Fruit fly (Drosophila melanogaster): ENCODE results near the gene mtd.

mtd gene

DNA sequence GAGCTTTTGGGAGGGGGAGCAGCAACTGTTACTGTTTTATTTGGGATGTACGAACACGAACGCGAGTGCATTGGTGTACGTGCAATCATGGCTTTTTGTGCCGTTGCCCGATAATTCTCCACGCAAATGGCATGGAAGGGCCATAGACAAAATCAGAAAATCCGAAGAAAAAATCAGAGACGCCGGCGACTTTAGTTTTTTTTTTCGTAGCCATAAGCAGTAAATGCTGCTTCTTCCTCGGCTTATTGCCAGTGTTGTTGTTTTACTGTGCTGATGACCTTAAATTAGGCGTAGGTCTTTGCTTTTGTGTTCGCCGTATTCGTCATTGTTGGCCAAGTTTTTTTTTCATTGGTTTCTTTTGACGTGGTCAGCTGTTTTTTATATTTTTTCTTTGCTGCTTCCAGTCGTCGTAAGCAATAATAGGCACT, 28.0 kb downstream of the mtd start:
- TF ChIP-seq CG14655 (GFP tag; optimal IDR thresholded peaks at IDR 0.05) (no peak), Pif1B (GFP tag; optimal IDR thresholded peaks at IDR 0.05) (no peak), D1 (tag; optimal IDR thresholded peaks at IDR 0.05) (no peak), rn (GFP tag; IDR thresholded peaks at IDR 0.05) (no peak), fd96Ca (GFP tag; IDR thresholded peaks at IDR 0.05) (no peak), Ets98B (GFP tag; IDR thresholded peaks at IDR 0.05) (no peak), CG4496 (GFP tag; IDR thresholded peaks at IDR 0.05) (no peak), CG34367 (tag; optimal IDR thresholded peaks at IDR 0.05) (no peak), CG32121 (GFP tag; IDR thresholded peaks at IDR 0.05) (no peak), CG17806 (tag; optimal IDR thresholded peaks at IDR 0.05) (no peak), CG13204 (GFP tag; optimal IDR thresholded peaks at IDR 0.05) (no peak)

DNA sequence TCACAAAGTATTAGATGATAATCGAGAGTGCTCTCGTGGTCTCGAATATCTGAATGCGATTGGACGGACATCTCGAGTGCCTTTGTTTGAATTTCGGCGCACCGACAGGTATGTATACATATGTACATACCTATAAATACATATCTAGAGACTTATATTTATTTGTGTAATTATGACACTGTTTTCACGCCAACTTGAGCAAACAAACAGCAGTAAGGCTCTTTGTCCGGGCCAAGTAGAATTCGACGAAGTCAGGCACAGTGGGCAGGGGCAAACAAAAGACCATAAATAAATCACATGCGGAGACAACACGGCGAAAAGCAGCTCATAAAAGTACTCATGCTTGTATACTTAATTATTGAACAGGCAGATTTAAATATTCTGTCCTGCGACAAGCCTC, 29.6 kb downstream of the mtd start:
- peak; percentile 4 for TF ChIP-seq Snoo (tag; optimal IDR thresholded peaks at IDR 0.05)
- TF ChIP-seq CG10348 (GFP tag; IDR thresholded peaks at IDR 0.05): no peak
- no peak for TF ChIP-seq Pif1B (GFP tag; optimal IDR thresholded peaks at IDR 0.05)
- TF ChIP-seq Pif1A (GFP tag; optimal IDR thresholded peaks at IDR 0.05): peak; percentile 0

DNA sequence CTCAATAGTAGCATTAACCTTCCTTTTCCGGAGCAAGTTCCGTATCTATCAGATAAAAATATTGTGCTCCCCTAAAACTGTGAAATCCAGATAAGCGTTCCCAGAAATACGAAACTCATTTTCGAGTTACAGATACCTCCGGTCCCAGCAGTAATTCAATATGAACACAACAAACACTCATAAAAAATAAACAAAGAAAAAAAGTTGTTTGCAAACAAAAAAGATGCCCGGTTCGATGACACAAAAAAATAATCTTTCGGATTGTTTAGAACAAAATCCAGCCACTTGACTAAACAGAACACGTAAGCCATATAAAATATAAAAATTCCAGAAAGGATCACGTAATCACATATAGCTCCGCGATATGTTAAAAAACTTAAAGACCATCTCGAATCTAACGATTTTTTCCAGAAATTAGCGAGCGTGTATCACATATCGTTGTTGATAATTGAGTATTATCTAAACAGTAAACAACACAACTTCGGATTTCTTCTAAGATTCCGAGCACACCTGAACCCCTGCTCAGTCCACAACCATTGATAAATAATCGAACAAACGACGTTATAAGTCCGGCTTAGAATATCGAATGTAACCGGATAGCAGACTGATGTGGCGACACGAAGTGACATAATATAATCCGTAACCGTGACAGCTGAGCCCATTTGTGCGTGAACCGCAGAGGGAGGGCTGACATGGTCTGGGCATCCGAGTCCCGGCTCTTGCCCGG, 31.0 kb downstream of the mtd start:
- no peak for TF ChIP-seq EcR (GFP tag; optimal IDR thresholded peaks at IDR 0.05)
- TF ChIP-seq CG8301 (tag; optimal IDR thresholded peaks at IDR 0.05): no peak
- TF ChIP-seq CG4496 (GFP tag; IDR thresholded peaks at IDR 0.05): no peak
- no peak for TF ChIP-seq CG13204 (GFP tag; optimal IDR thresholded peaks at IDR 0.05)
- no peak for TF ChIP-seq rn (GFP tag; IDR thresholded peaks at IDR 0.05)
- TF ChIP-seq Pif1B (GFP tag; optimal IDR thresholded peaks at IDR 0.05): no peak
- TF ChIP-seq CG10348 (GFP tag; IDR thresholded peaks at IDR 0.05): no peak

DNA sequence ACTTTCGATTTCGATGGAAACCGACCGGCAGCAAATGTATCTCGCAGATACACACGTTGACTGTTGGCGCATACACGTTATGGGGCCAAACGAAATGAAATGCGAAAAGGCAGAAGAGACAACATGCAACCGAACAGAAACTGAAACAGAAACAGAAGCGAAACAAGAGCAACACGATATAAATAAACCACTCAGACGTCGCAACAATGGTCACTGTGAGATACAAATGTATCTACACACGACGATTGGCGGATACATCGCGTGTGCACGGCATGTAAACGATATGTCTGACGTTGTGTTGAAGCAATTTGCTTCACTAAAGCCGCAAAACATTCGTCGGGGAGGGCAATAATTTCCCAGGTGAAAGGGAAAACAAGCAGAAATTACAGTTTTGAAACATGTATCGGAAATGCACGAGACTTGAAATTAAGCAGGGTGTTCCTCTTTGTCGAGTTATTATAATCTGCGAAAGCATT, 32.6 kb downstream of the mtd start:
- TF ChIP-seq rn (GFP tag; IDR thresholded peaks at IDR 0.05) (no peak), CG10348 (GFP tag; IDR thresholded peaks at IDR 0.05) (no peak), CG17806 (tag; optimal IDR thresholded peaks at IDR 0.05) (no peak), CG15710 (tag; optimal IDR thresholded peaks at IDR 0.05) (no peak), gl (tag; optimal IDR thresholded peaks at IDR 0.05) (no peak), D1 (tag; optimal IDR thresholded peaks at IDR 0.05) (no peak), CG14655 (GFP tag; optimal IDR thresholded peaks at IDR 0.05) (no peak), CG32121 (GFP tag; IDR thresholded peaks at IDR 0.05) (0 out of 2 replicates have a peak, but pooled peaks have one; percentile 8), CG13204 (GFP tag; optimal IDR thresholded peaks at IDR 0.05) (no peak), Ets98B (GFP tag; IDR thresholded peaks at IDR 0.05) (peak; percentile 23; the same call in 1 of the 2 replicates), CG12605 (GFP tag; IDR thresholded peaks at IDR 0.05) (no peak), fd96Ca (GFP tag; IDR thresholded peaks at IDR 0.05) (no peak), Snoo (tag; optimal IDR thresholded peaks at IDR 0.05) (no peak), EcR (GFP tag; optimal IDR thresholded peaks at IDR 0.05) (peak; percentile 42), CG4496 (GFP tag; IDR thresholded peaks at IDR 0.05) (0 out of 3 replicates have a peak, but pooled peaks have one; percentile 23), Pif1B (GFP tag; optimal IDR thresholded peaks at IDR 0.05) (no peak), CG9948 (tag; optimal IDR thresholded peaks at IDR 0.05) (no peak), Pif1A (GFP tag; optimal IDR thresholded peaks at IDR 0.05) (no peak), CG34367 (tag; optimal IDR thresholded peaks at IDR 0.05) (no peak), CG8301 (tag; optimal IDR thresholded peaks at IDR 0.05) (no peak), CG8159 (tag; optimal IDR thresholded peaks at IDR 0.05) (no peak)

DNA sequence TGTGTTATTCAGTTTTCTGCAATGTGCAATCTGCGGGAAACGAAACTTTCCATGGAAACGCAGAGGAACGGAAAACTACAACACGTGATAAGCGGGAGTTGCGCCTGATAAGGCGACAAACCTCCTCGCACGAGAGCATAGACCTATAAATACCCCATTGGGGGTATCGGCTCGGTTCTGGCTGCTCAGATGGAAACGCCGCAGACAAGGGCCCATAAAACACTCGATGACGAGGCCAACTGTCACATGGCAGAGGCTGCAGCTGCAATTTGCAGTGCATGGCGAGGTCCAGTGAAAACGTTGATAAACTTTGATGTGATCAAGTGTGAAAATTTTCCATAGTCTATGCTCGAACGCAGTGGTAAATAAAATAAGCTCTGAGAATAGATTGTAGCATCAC, 33.5 kb downstream of the mtd start:
- TF ChIP-seq Pif1B (GFP tag; optimal IDR thresholded peaks at IDR 0.05): no peak
- no peak for TF ChIP-seq CG13204 (GFP tag; optimal IDR thresholded peaks at IDR 0.05)
- no peak for TF ChIP-seq CG12605 (GFP tag; IDR thresholded peaks at IDR 0.05)
- TF ChIP-seq CG4496 (GFP tag; IDR thresholded peaks at IDR 0.05): peak; percentile 48; the same call in 1 of the 3 replicates
- no peak for TF ChIP-seq CG9948 (tag; optimal IDR thresholded peaks at IDR 0.05)
- TF ChIP-seq CG10348 (GFP tag; IDR thresholded peaks at IDR 0.05): no peak
- TF ChIP-seq rn (GFP tag; IDR thresholded peaks at IDR 0.05): no peak
- no peak for TF ChIP-seq D1 (tag; optimal IDR thresholded peaks at IDR 0.05)
- no peak for TF ChIP-seq CG14655 (GFP tag; optimal IDR thresholded peaks at IDR 0.05)
- TF ChIP-seq gl (tag; optimal IDR thresholded peaks at IDR 0.05): no peak
- TF ChIP-seq CG15710 (tag; optimal IDR thresholded peaks at IDR 0.05): no peak
- peak; percentile 87 for TF ChIP-seq EcR (GFP tag; optimal IDR thresholded peaks at IDR 0.05)
- no peak for TF ChIP-seq CG34367 (tag; optimal IDR thresholded peaks at IDR 0.05)
- TF ChIP-seq fd96Ca (GFP tag; IDR thresholded peaks at IDR 0.05): no peak

DNA sequence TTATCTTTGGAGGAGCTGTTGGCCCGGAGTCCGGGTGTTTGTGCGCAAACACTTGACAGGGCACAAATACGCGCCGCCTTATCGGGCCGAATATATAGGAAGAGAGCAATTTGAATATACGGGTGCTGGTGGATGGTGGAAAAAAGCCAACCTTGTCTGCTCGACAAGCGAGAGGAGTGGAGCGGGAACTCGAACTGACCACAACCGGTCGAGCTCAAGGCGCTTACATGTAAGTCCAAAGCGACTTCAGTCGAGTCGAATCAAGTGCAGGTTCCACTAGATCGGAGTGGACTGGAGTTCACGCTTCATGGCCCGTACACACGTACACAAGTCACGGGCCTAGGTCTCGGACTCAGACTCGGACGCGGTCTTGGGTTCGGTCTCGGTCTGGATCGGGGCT, 34.4 kb downstream of the mtd start:
- TF ChIP-seq Pif1A (GFP tag; optimal IDR thresholded peaks at IDR 0.05) (no peak), CG15710 (tag; optimal IDR thresholded peaks at IDR 0.05) (no peak), Snoo (tag; optimal IDR thresholded peaks at IDR 0.05) (no peak), gl (tag; optimal IDR thresholded peaks at IDR 0.05) (no peak), D1 (tag; optimal IDR thresholded peaks at IDR 0.05) (no peak), CG8159 (tag; optimal IDR thresholded peaks at IDR 0.05) (no peak), CG12605 (GFP tag; IDR thresholded peaks at IDR 0.05) (no peak), CG8301 (tag; optimal IDR thresholded peaks at IDR 0.05) (no peak), CG32121 (GFP tag; IDR thresholded peaks at IDR 0.05) (no peak), CG17806 (tag; optimal IDR thresholded peaks at IDR 0.05) (no peak), CG9948 (tag; optimal IDR thresholded peaks at IDR 0.05) (no peak), Pif1B (GFP tag; optimal IDR thresholded peaks at IDR 0.05) (no peak), CG13204 (GFP tag; optimal IDR thresholded peaks at IDR 0.05) (no peak), CG4496 (GFP tag; IDR thresholded peaks at IDR 0.05) (no peak), Ets98B (GFP tag; IDR thresholded peaks at IDR 0.05) (no peak), CG14655 (GFP tag; optimal IDR thresholded peaks at IDR 0.05) (no peak), rn (GFP tag; IDR thresholded peaks at IDR 0.05) (no peak)

Data from whole organism, pupa.